Worm (Caenorhabditis elegans) whole organism, young adult: ENCODE results near the gene picc-1.

ENCODE experiments used
- B0261.1 ChIP-seq: sonication (generic microtip); optimal IDR thresholded peaks from 2 replicates; lab custom pipeline; 2016; ENCODE audit warnings: mild to moderate bottlenecking, missing genetic modification characterization, moderate library complexity, missing compliant biosample characterization
- B0336.3 ChIP-seq: fragments of 200-800 bp; sonication (Bioruptor generic); IDR thresholded peaks from 2 replicates; pipeline ENCODE4 v1.3.6; 2022; ENCODE audit warnings: missing genetic modification characterization, missing compliant biosample characterization
- C17E4.6 ChIP-seq: fragments of 200-800 bp; sonication (Bioruptor generic); IDR thresholded peaks from 2 replicates; pipeline ENCODE4 v1.3.6; 2022; ENCODE audit warnings: missing genetic modification reagents, missing genetic modification characterization, missing compliant biosample characterization
- D2030.7 ChIP-seq: fragments of 200-800 bp; sonication (Bioruptor generic); IDR thresholded peaks from 2 replicates; pipeline ENCODE4 v1.3.6; 2022; ENCODE audit warnings: missing genetic modification reagents, missing genetic modification characterization, missing compliant biosample characterization
- F23B12.7 ChIP-seq: sonication (generic microtip); optimal IDR thresholded peaks from 2 replicates; lab custom pipeline; 2017; ENCODE audit warnings: missing genetic modification characterization, mild to moderate bottlenecking, missing compliant biosample characterization, antibody characterized with exemption, moderate library complexity; ENCODE audit not compliant: insufficient read depth
- F39B2.1 ChIP-seq: fragments of 200-800 bp; sonication (Bioruptor generic); IDR thresholded peaks from 2 replicates; pipeline ENCODE4 v1.3.6; 2022; ENCODE audit warnings: missing genetic modification reagents, missing genetic modification characterization, missing compliant biosample characterization
- F55B11.4 ChIP-seq: sonication (generic microtip); optimal IDR thresholded peaks from 2 replicates; lab custom pipeline; 2016; ENCODE audit warnings: missing compliant biosample characterization, missing genetic modification characterization, borderline replicate concordance; ENCODE audit not compliant: insufficient read depth
- F57A8.1 ChIP-seq: fragments of 200-800 bp; sonication (Bioruptor generic); optimal IDR thresholded peaks from 2 replicates; lab custom pipeline; 2018; ENCODE audit warnings: mild to moderate bottlenecking, missing genetic modification characterization, moderate library complexity, missing compliant biosample characterization
- K12H6.12 ChIP-seq: fragments of 200-800 bp; sonication (Bioruptor generic); optimal IDR thresholded peaks from 2 replicates; lab custom pipeline; 2018; ENCODE audit warnings: mild to moderate bottlenecking, missing genetic modification characterization, missing compliant biosample characterization
- Y53F4B.3 ChIP-seq: fragments of 200-800 bp; sonication (Bioruptor generic); IDR thresholded peaks from 2 replicates; pipeline ENCODE4 v1.3.6; 2022; ENCODE audit warnings: missing genetic modification reagents, missing genetic modification characterization, missing compliant biosample characterization
- Y56A3A.18 ChIP-seq: fragments of 200-800 bp; sonication (Bioruptor generic); IDR thresholded peaks from 2 replicates; pipeline ENCODE4 v1.3.6; 2022; ENCODE audit warnings: missing genetic modification reagents, missing genetic modification characterization, missing compliant biosample characterization
- Y79H2A.3 ChIP-seq: fragments of 200-800 bp; sonication (Bioruptor generic); conservative IDR thresholded peaks from 2 replicates; pipeline ENCODE4 v1.3.6; 2022; ENCODE audit warnings: missing genetic modification reagents, missing genetic modification characterization, missing compliant biosample characterization
- Y95B8A.8 ChIP-seq: fragments of 200-800 bp; sonication (Bioruptor generic); IDR thresholded peaks from 2 replicates; pipeline ENCODE4 v1.3.6; 2022; ENCODE audit warnings: missing genetic modification reagents, missing genetic modification characterization, missing compliant biosample characterization
- akir-1 ChIP-seq: fragments of 200-800 bp; sonication (Bioruptor generic); optimal IDR thresholded peaks from 2 replicates; lab custom pipeline; 2018; ENCODE audit warnings: mild to moderate bottlenecking, missing genetic modification characterization, moderate library complexity, missing compliant biosample characterization
- aptf-2 ChIP-seq: fragments of 200-800 bp; sonication (Bioruptor generic); conservative IDR thresholded peaks from 2 replicates; pipeline ENCODE4 v1.3.6; 2022; ENCODE audit warnings: missing genetic modification reagents, missing genetic modification characterization, missing compliant biosample characterization
- bed-2 ChIP-seq: fragments of 200-800 bp; sonication (Bioruptor generic); IDR thresholded peaks from 2 replicates; pipeline ENCODE4 v1.3.6; 2022; ENCODE audit warnings: missing genetic modification reagents, missing genetic modification characterization, missing compliant biosample characterization
- ccch-3 ChIP-seq: fragments of 200-800 bp; sonication (Bioruptor generic); optimal IDR thresholded peaks from 2 replicates; lab custom pipeline; 2018; ENCODE audit warnings: mild to moderate bottlenecking, missing genetic modification characterization, missing compliant biosample characterization
- ceh-58 ChIP-seq: fragments of 200-800 bp; sonication (Bioruptor generic); IDR thresholded peaks from 2 replicates; pipeline ENCODE4 v1.3.6; 2022; ENCODE audit warnings: missing genetic modification characterization, missing compliant biosample characterization
- dox-1 ChIP-seq: fragments of 200-800 bp; sonication (Bioruptor generic); IDR thresholded peaks from 2 replicates; pipeline ENCODE4 v1.3.6; 2022; ENCODE audit warnings: missing genetic modification reagents, missing genetic modification characterization, missing compliant biosample characterization
- efl-1 ChIP-seq: fragments of 150-350 bp; optimal IDR thresholded peaks from 2 replicates; lab custom pipeline; 2014; ENCODE audit warnings: missing biosample characterization, missing genetic modification reagents, missing genetic modification characterization
- ekl-4 ChIP-seq: fragments of 200-800 bp; sonication (Bioruptor generic); IDR thresholded peaks from 2 replicates; pipeline ENCODE4 v1.3.6; 2022; ENCODE audit warnings: missing genetic modification reagents, missing genetic modification characterization, missing compliant biosample characterization
- ets-4 ChIP-seq: fragments of 200-800 bp; sonication (Bioruptor generic); optimal IDR thresholded peaks from 2 replicates; lab custom pipeline; 2018; ENCODE audit warnings: mild to moderate bottlenecking, missing genetic modification characterization, missing compliant biosample characterization
- hlh-12 ChIP-seq: sonication (generic microtip); optimal IDR thresholded peaks from 2 replicates; lab custom pipeline; 2016; ENCODE audit warnings: missing genetic modification characterization, missing compliant biosample characterization
- hlh-26 ChIP-seq: fragments of 200-800 bp; sonication (Bioruptor generic); conservative IDR thresholded peaks from 2 replicates; pipeline ENCODE4 v1.3.6; 2022; ENCODE audit warnings: missing genetic modification reagents, missing genetic modification characterization, missing compliant biosample characterization
- hmg-20 ChIP-seq: fragments of 200-800 bp; sonication (Bioruptor generic); IDR thresholded peaks from 2 replicates; pipeline ENCODE4 v1.3.6; 2022; ENCODE audit warnings: missing genetic modification reagents, missing genetic modification characterization, missing compliant biosample characterization
- lag-1 ChIP-seq: fragments of 200-800 bp; sonication (Bioruptor generic); IDR thresholded peaks from 2 replicates; pipeline ENCODE4 v1.3.6; 2022; ENCODE audit warnings: missing genetic modification reagents, missing genetic modification characterization, missing compliant biosample characterization
- let-607 ChIP-seq, 2 experiments: fragments of 200-800 bp in 1 of 2; sonication (Bioruptor generic) in 1 of 2; sonication (generic microtip) in 1 of 2; optimal IDR thresholded peaks; 2 replicates each; lab custom pipeline; 2016 to 2018; ENCODE audit warnings: mild to moderate bottlenecking in 2 of 2, missing compliant biosample characterization in 2 of 2, missing genetic modification characterization in 2 of 2, moderate library complexity in 2 of 2, missing genotype in 1 of 2
- lin-54 ChIP-seq: fragments of 200-800 bp; sonication (Bioruptor generic); optimal IDR thresholded peaks from 2 replicates; lab custom pipeline; 2018; ENCODE audit warnings: mild to moderate bottlenecking, missing genetic modification characterization, missing compliant biosample characterization
- madf-10 ChIP-seq: sonication (generic microtip); optimal IDR thresholded peaks from 2 replicates; lab custom pipeline; 2016; ENCODE audit warnings: mild to moderate bottlenecking, missing genetic modification characterization, missing compliant biosample characterization
- madf-3 ChIP-seq: fragments of 200-800 bp; sonication (Bioruptor generic); IDR thresholded peaks from 2 replicates; pipeline ENCODE4 v1.3.6; 2022; ENCODE audit warnings: missing genetic modification reagents, missing genetic modification characterization, missing compliant biosample characterization
- mcd-1 ChIP-seq: fragments of 200-800 bp; sonication (Bioruptor generic); IDR thresholded peaks from 2 replicates; pipeline ENCODE4 v1.3.6; 2022; ENCODE audit warnings: missing genetic modification reagents, missing genetic modification characterization, missing compliant biosample characterization
- mxl-1 ChIP-seq: sonication (generic microtip); optimal IDR thresholded peaks from 2 replicates; lab custom pipeline; 2016; ENCODE audit warnings: missing genetic modification characterization, missing compliant biosample characterization
- nfya-1 ChIP-seq: sonication (generic microtip); optimal IDR thresholded peaks from 2 replicates; lab custom pipeline; 2017; ENCODE audit warnings: antibody characterized with exemption, missing compliant biosample characterization, missing genetic modification characterization, borderline replicate concordance; ENCODE audit not compliant: insufficient read depth
- nhr-120 ChIP-seq: fragments of 200-800 bp; sonication (Bioruptor generic); IDR thresholded peaks from 2 replicates; pipeline ENCODE4 v1.3.6; 2022; ENCODE audit warnings: missing genetic modification characterization, missing compliant biosample characterization
- nhr-179 ChIP-seq: sonication (generic microtip); optimal IDR thresholded peaks from 2 replicates; lab custom pipeline; 2016; ENCODE audit warnings: mild to moderate bottlenecking, missing genetic modification characterization, missing compliant biosample characterization
- nhr-27 ChIP-seq: fragments of 200-800 bp; sonication (Bioruptor generic); optimal IDR thresholded peaks from 2 replicates; lab custom pipeline; 2018; ENCODE audit warnings: mild to moderate bottlenecking, missing genetic modification characterization, moderate library complexity, missing compliant biosample characterization
- sdz-38 ChIP-seq: sonication (generic microtip); optimal IDR thresholded peaks from 2 replicates; lab custom pipeline; 2016; ENCODE audit warnings: missing genotype, missing genetic modification characterization, missing compliant biosample characterization
- sea-2 ChIP-seq: fragments of 200-800 bp; sonication (Bioruptor generic); IDR thresholded peaks from 2 replicates; pipeline ENCODE4 v1.3.6; 2022; ENCODE audit warnings: missing genetic modification characterization, missing compliant biosample characterization
- snpc-1.3 ChIP-seq: sonication (generic microtip); optimal IDR thresholded peaks from 2 replicates; lab custom pipeline; 2017; ENCODE audit warnings: missing genetic modification characterization, mild to moderate bottlenecking, missing compliant biosample characterization, antibody characterized with exemption, moderate library complexity, missing genotype, missing genetic modification reagents; ENCODE audit not compliant: insufficient read depth
- snpc-3.4 ChIP-seq: sonication (generic microtip); optimal IDR thresholded peaks from 2 replicates; lab custom pipeline; 2017; ENCODE audit warnings: missing genetic modification characterization, mild to moderate bottlenecking, missing compliant biosample characterization, antibody characterized with exemption, moderate library complexity, missing genotype, missing genetic modification reagents
- somi-1 ChIP-seq: fragments of 200-800 bp; sonication (Bioruptor generic); optimal IDR thresholded peaks from 2 replicates; lab custom pipeline; 2018; ENCODE audit warnings: mild to moderate bottlenecking, missing genetic modification characterization, missing compliant biosample characterization
- tlf-1 ChIP-seq: fragments of 200-800 bp; sonication (Bioruptor generic); optimal IDR thresholded peaks from 2 replicates; lab custom pipeline; 2018; ENCODE audit warnings: mild to moderate bottlenecking, missing genetic modification characterization, missing compliant biosample characterization
- unc-130 ChIP-seq: sonication (generic microtip); optimal IDR thresholded peaks from 2 replicates; lab custom pipeline; 2016; ENCODE audit warnings: missing genetic modification reagents, missing genetic modification characterization, missing compliant biosample characterization
- unc-62 ChIP-seq: fragments of 150-350 bp; optimal IDR thresholded peaks from 2 replicates; lab custom pipeline; 2014; ENCODE audit warnings: missing biosample characterization, missing genetic modification reagents, missing genetic modification characterization
- ztf-25 ChIP-seq: fragments of 200-800 bp; sonication (Bioruptor generic); IDR thresholded peaks from 2 replicates; pipeline ENCODE4 v1.3.6; 2022; ENCODE audit warnings: missing genetic modification reagents, missing genetic modification characterization, missing compliant biosample characterization
- ztf-28 ChIP-seq: fragments of 200-800 bp; sonication (Bioruptor generic); IDR thresholded peaks from 2 replicates; pipeline ENCODE4 v1.3.6; 2022; ENCODE audit warnings: missing genetic modification reagents, missing genetic modification characterization, missing compliant biosample characterization
- ztf-3 ChIP-seq: fragments of 200-800 bp; sonication (Bioruptor generic); optimal IDR thresholded peaks from 2 replicates; lab custom pipeline; 2018; ENCODE audit warnings: mild to moderate bottlenecking, missing genetic modification characterization, missing compliant biosample characterization

The picc-1 gene

ce11 chrV:6043275-6044271, 24.8 kb downstream of the picc-1 start, which contains the start of gene cpi-2 (continued):
- no peak for TF ChIP-seq tlf-1 (GFP tag; lab: Kevin White, UChicago)
- TF ChIP-seq mcd-1 (GFP tag; lab: Robert Waterston, UW), result no peak
- TF ChIP-seq B0261.1 (tag; lab: Kevin White, UChicago), result no peak
- no peak for TF ChIP-seq nhr-27 (tag; lab: Kevin White, UChicago)
- TF ChIP-seq madf-10 (tag; lab: Kevin White, UChicago), result no peak
- TF ChIP-seq unc-62 (GFP tag; lab: Kevin White, UChicago), result no peak
- TF ChIP-seq sdz-38 (tag; lab: Kevin White, UChicago), result no peak
- no peak for TF ChIP-seq mxl-1 (tag; lab: Kevin White, UChicago)
- TF ChIP-seq K12H6.12 (tag; lab: Kevin White, UChicago), result peak; percentile 60
- TF ChIP-seq aptf-2, result no peak
- TF ChIP-seq somi-1 (GFP tag; lab: Kevin White, UChicago), result no peak
- TF ChIP-seq akir-1 (GFP tag; lab: Kevin White, UChicago), result no peak
- TF ChIP-seq hlh-12 (tag; lab: Kevin White, UChicago), result no peak
- TF ChIP-seq ets-4 (GFP tag; lab: Kevin White, UChicago), result no peak
- TF ChIP-seq nfya-1 (tag; lab: Kevin White, UChicago), result no peak
- TF ChIP-seq Y79H2A.3 (GFP tag; lab: Robert Waterston, UW), result no peak
- TF ChIP-seq dox-1 (GFP tag; lab: Robert Waterston, UW), result no peak
- no peak for TF ChIP-seq snpc-1.3 (tag; lab: Kevin White, UChicago)
- TF ChIP-seq hmg-20 (GFP tag; lab: Robert Waterston, UW), result no peak
- no peak for TF ChIP-seq ekl-4 (GFP tag; lab: Robert Waterston, UW)
- peak; percentile 72 for TF ChIP-seq lin-54 (GFP tag; lab: Kevin White, UChicago)
- TF ChIP-seq efl-1 (GFP tag; lab: Kevin White, UChicago), result peak; percentile 44
- TF ChIP-seq ccch-3 (GFP tag; lab: Kevin White, UChicago), result no peak
- no peak for TF ChIP-seq ztf-28 (GFP tag; lab: Robert Waterston, UW)
- no peak for TF ChIP-seq F23B12.7
- no peak for TF ChIP-seq F39B2.1 (GFP tag; lab: Robert Waterston, UW)
- TF ChIP-seq snpc-3.4 (tag; lab: Kevin White, UChicago), result no peak
- TF ChIP-seq F57A8.1 (GFP tag; lab: Kevin White, UChicago), result no peak
- TF ChIP-seq ztf-25, result no peak
- no peak for TF ChIP-seq C17E4.6
- no peak for TF ChIP-seq B0336.3 (GFP tag; lab: Robert Waterston, UW)
- TF ChIP-seq Y56A3A.18, result no peak
- no peak for TF ChIP-seq sea-2 (GFP tag; lab: Robert Waterston, UW)
- TF ChIP-seq hlh-26 (GFP tag; lab: Robert Waterston, UW), result no peak
- no peak for TF ChIP-seq unc-130 (GFP tag; lab: Kevin White, UChicago)
- no peak for TF ChIP-seq let-607 (tag; optimal IDR thresholded peaks at IDR 0.05; lab: Kevin White, UChicago)
- TF ChIP-seq nhr-179 (tag; lab: Kevin White, UChicago), result no peak
- TF ChIP-seq ztf-3 (GFP tag; lab: Kevin White, UChicago), result no peak
- no peak for TF ChIP-seq D2030.7 (GFP tag; lab: Robert Waterston, UW)
- no peak for TF ChIP-seq bed-2 (GFP tag; lab: Robert Waterston, UW)
- TF ChIP-seq F55B11.4 (tag; lab: Kevin White, UChicago), result no peak
- no peak for TF ChIP-seq madf-3 (GFP tag; lab: Robert Waterston, UW)
- TF ChIP-seq Y53F4B.3 (GFP tag; lab: Robert Waterston, UW), result no peak
- TF ChIP-seq Y95B8A.8 (GFP tag; lab: Robert Waterston, UW), result no peak
- TF ChIP-seq ceh-58 (GFP tag; lab: Robert Waterston, UW), result no peak
- no peak for TF ChIP-seq nhr-120
- TF ChIP-seq lag-1 (GFP tag; lab: Robert Waterston, UW), result no peak
